Fruit fly (Drosophila melanogaster): ENCODE results near the gene CG6310.

CG6310 gene

DNA sequence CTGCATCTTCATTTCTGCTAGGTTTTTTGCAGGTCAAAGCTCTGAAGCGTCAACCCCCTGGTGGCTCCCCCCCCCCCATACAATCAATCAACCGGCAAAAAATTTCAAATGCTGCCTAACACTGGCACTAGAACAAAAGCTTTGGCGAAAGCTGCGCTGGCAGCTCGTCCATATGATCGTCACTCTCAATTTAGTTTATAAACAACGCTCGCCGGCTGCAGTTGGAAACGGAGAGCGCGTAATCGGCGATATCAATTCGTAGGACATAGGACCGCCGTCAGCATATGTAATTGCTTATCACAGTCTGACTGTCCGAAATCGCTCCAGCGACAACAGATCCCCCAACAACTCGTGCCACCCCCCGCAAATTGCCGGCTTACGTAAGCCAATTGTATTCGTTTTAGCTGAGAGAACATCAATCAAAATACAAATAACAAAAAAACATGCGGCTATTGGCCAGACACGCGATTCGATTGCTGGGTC is 749 bp upstream of the CG6310 start, which contains the start of gene Mocs1 (continued):
- TF ChIP-seq emc (GFP tag; optimal IDR thresholded peaks at IDR 0.05) (no peak), her (GFP tag; optimal IDR thresholded peaks at IDR 0.05) (no peak), CG7839 (tag; optimal IDR thresholded peaks at IDR 0.05) (no peak), CG18476 (GFP tag; optimal IDR thresholded peaks at IDR 0.05) (no peak), sens (GFP tag) (no peak), az2 (GFP tag; optimal IDR thresholded peaks at IDR 0.05) (no peak), Mrtf (GFP tag; IDR thresholded peaks at IDR 0.05) (peak; percentile 13; the same call in 1 of the 3 replicates), CG34224 (GFP tag; IDR thresholded peaks at IDR 0.05; ENCODE audit: partially characterized antibody) (no peak; the same call in 2 of the 3 replicates), ro (GFP tag; IDR thresholded peaks at IDR 0.05) (no peak), CG14965 (GFP tag; optimal IDR thresholded peaks at IDR 0.05; ENCODE audit: borderline replicate concordance) (no peak), Scr (GFP tag; IDR thresholded peaks at IDR 0.05; ENCODE audit: partially characterized antibody) (no peak), dmrt99B (tag; optimal IDR thresholded peaks at IDR 0.05) (no peak), CG15011 (GFP tag; optimal IDR thresholded peaks at IDR 0.05) (no peak), bsh (GFP tag; optimal IDR thresholded peaks at IDR 0.05) (no peak), seq (GFP tag; IDR thresholded peaks at IDR 0.05) (no peak), CG12071 (GFP tag; optimal IDR thresholded peaks at IDR 0.05) (no peak), Mad (GFP tag; optimal IDR thresholded peaks at IDR 0.05) (no peak), Xrp1 (GFP tag; IDR thresholded peaks at IDR 0.05) (peak; percentile 28; the same call in 1 of the 2 replicates), CG7271 (tag; optimal IDR thresholded peaks at IDR 0.05) (no peak), rib (GFP tag; IDR thresholded peaks at IDR 0.05) (peak; percentile 60; the same call in 1 of the 2 replicates), sc (optimal IDR thresholded peaks at IDR 0.05) (no peak), sc (GFP tag; optimal IDR thresholded peaks at IDR 0.05) (no peak), H15 (GFP tag; IDR thresholded peaks at IDR 0.05) (no peak), CG10209 (GFP tag; optimal IDR thresholded peaks at IDR 0.05) (no peak), CG15479 (GFP tag; optimal IDR thresholded peaks at IDR 0.05) (no peak), CG8478 (optimal IDR thresholded peaks at IDR 0.05) (no peak), tio (GFP tag; optimal IDR thresholded peaks at IDR 0.05) (no peak), CG6175 (GFP tag; IDR thresholded peaks at IDR 0.05) (0 out of 3 replicates have a peak, but pooled peaks have one; percentile 39), esg (GFP tag; conservative IDR thresholded peaks at IDR 0.05) (no peak), nmo (GFP tag; optimal IDR thresholded peaks at IDR 0.05) (no peak), h (optimal IDR thresholded peaks at IDR 0.05) (no peak), CG31441 (GFP tag; IDR thresholded peaks at IDR 0.05) (no peak), CG13296 (GFP tag; optimal IDR thresholded peaks at IDR 0.05) (peak; percentile 5), Sox100B (GFP tag; optimal IDR thresholded peaks at IDR 0.05) (no peak), CG16863 (GFP tag; optimal IDR thresholded peaks at IDR 0.05) (no peak), CG31365 (tag; optimal IDR thresholded peaks at IDR 0.05) (no peak), MBD-R2 (GFP tag; IDR thresholded peaks at IDR 0.05) (peak; percentile 41; the same call in 1 of the 2 replicates), stc (GFP tag; IDR thresholded peaks at IDR 0.05) (no peak), pfk (GFP tag; optimal IDR thresholded peaks at IDR 0.05) (no peak), pita (GFP tag; optimal IDR thresholded peaks at IDR 0.05) (no peak), MTF-1 (GFP tag; optimal IDR thresholded peaks at IDR 0.05; ENCODE audit: borderline replicate concordance) (no peak), CG6791 (GFP tag; IDR thresholded peaks at IDR 0.05; ENCODE audit: partially characterized antibody) (no peak), bbx (GFP tag; IDR thresholded peaks at IDR 0.05; ENCODE audit: partially characterized antibody) (no peak), ken (GFP tag; IDR thresholded peaks at IDR 0.05) (no peak), Six4 (GFP tag; optimal IDR thresholded peaks at IDR 0.05) (no peak), jing (GFP tag; optimal IDR thresholded peaks at IDR 0.05) (no peak), gro (GFP tag; optimal IDR thresholded peaks at IDR 0.05) (peak; percentile 15), CG11398 (GFP tag; optimal IDR thresholded peaks at IDR 0.05) (no peak), p53 (GFP tag; optimal IDR thresholded peaks at IDR 0.05) (no peak), CG3995 (GFP tag; optimal IDR thresholded peaks at IDR 0.05) (no peak), CG6254 (GFP tag; optimal IDR thresholded peaks at IDR 0.05) (no peak), twi (tag; optimal IDR thresholded peaks at IDR 0.05) (no peak)
